Worm (Caenorhabditis elegans): ENCODE measurements around the gene ets-9.

ets-9 gene

DNA sequence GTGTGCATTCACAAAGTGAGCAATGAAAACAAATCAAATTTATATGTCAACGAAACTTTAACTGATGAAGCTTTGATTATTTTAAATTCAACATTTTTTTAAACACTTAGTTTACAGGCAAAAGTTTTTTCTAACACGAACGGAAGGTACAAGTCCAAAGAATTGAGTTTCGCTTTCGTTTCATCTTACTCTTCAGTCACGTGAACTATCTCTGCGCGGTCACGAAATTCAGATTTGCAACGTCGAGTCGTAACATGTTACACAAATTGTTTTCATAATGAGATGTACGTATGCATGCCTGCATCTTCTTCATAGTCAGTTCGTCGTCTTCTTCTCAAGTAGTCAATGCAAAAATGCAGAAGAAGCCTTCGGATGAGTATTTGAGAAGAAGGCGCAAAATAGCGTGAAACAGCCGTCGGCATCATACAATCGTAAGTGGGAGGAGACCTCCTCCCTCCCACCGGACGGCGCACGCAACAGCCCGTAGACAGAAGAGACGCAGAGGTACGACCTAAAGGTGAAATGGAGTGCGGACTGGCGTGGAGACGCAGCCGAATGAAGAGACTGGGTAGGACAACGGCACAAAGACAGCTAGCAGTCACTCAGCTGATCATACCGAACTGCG, 14.1 kb upstream of the ets-9 start, which contains the start of gene coel-1 (continued):
- no peak for TF ChIP-seq nhr-11 (tag; optimal IDR thresholded peaks at IDR 0.05)
- TF ChIP-seq hlh-17 (GFP tag; optimal IDR thresholded peaks at IDR 0.05; ENCODE audit: borderline replicate concordance) = no peak
- peak; percentile 27 for TF ChIP-seq nhr-19 (GFP tag; conservative IDR thresholded peaks at IDR 0.05)
- TF ChIP-seq lin-14 (GFP tag; optimal IDR thresholded peaks at IDR 0.05) = peak; percentile 82
- TF ChIP-seq C04F5.9 (tag; optimal IDR thresholded peaks at IDR 0.05) = no peak
- peak; percentile 75 for TF ChIP-seq blmp-1 (tag; optimal IDR thresholded peaks at IDR 0.05)
- peak; percentile 69 for TF ChIP-seq snu-23 (GFP tag; optimal IDR thresholded peaks at IDR 0.05)
- TF ChIP-seq nhr-47 (tag; optimal IDR thresholded peaks at IDR 0.05) = peak; percentile 58
- TF ChIP-seq fos-1 (tag; optimal IDR thresholded peaks at IDR 0.05) = no peak
- TF ChIP-seq lir-3 (tag; optimal IDR thresholded peaks at IDR 0.05; ENCODE audit: poor library complexity) = no peak
- no peak for TF ChIP-seq ces-1 (GFP tag; optimal IDR thresholded peaks at IDR 0.05)
- no peak for TF ChIP-seq nhr-84 (tag; optimal IDR thresholded peaks at IDR 0.05)
- no peak for TF ChIP-seq aly-2 (tag; optimal IDR thresholded peaks at IDR 0.05)
- peak in 1 of 2 experiments; percentile 37 for TF ChIP-seq ztf-11 (tag; optimal IDR thresholded peaks at IDR 0.05)
- no peak for TF ChIP-seq pag-3 (tag; optimal IDR thresholded peaks at IDR 0.05; ENCODE audit: borderline replicate concordance, insufficient read depth)
- peak; percentile 56 for TF ChIP-seq egl-13 (tag; optimal IDR thresholded peaks at IDR 0.05)
- no peak for TF ChIP-seq hpl-2 (GFP tag; optimal IDR thresholded peaks at IDR 0.05)
- TF ChIP-seq ztf-4 (tag; optimal IDR thresholded peaks at IDR 0.05) = no peak
- no peak for TF ChIP-seq alr-1 (tag; optimal IDR thresholded peaks at IDR 0.05; ENCODE audit: borderline replicate concordance)
- TF ChIP-seq nhr-28 (tag; optimal IDR thresholded peaks at IDR 0.05) = no peak
- no peak for TF ChIP-seq lin-15B (tag; optimal IDR thresholded peaks at IDR 0.05)
- no peak for TF ChIP-seq isw-1 (GFP tag; IDR thresholded peaks at IDR 0.05)
- no peak for TF ChIP-seq nhr-237 (tag; optimal IDR thresholded peaks at IDR 0.05)
- peak; percentile 11 for TF ChIP-seq nhr-90 (tag; optimal IDR thresholded peaks at IDR 0.05; ENCODE audit: poor library complexity)
- no peak for TF ChIP-seq aha-1 (tag; optimal IDR thresholded peaks at IDR 0.05)
- no peak for TF ChIP-seq nhr-77 (tag; optimal IDR thresholded peaks at IDR 0.05)
- peak; percentile 33 for TF ChIP-seq jun-1 (tag; optimal IDR thresholded peaks at IDR 0.05)
- TF ChIP-seq elt-3 (tag; optimal IDR thresholded peaks at IDR 0.05) = peak in 1 of 6 experiments; percentile 14
- no peak for TF ChIP-seq sptf-1 (tag; optimal IDR thresholded peaks at IDR 0.05)
- no peak for TF ChIP-seq C34B4.2 (tag; optimal IDR thresholded peaks at IDR 0.05)
- no peak for TF ChIP-seq mef-2 (tag; optimal IDR thresholded peaks at IDR 0.05)
- no peak for TF ChIP-seq pqm-1 (tag; optimal IDR thresholded peaks at IDR 0.05)

DNA sequence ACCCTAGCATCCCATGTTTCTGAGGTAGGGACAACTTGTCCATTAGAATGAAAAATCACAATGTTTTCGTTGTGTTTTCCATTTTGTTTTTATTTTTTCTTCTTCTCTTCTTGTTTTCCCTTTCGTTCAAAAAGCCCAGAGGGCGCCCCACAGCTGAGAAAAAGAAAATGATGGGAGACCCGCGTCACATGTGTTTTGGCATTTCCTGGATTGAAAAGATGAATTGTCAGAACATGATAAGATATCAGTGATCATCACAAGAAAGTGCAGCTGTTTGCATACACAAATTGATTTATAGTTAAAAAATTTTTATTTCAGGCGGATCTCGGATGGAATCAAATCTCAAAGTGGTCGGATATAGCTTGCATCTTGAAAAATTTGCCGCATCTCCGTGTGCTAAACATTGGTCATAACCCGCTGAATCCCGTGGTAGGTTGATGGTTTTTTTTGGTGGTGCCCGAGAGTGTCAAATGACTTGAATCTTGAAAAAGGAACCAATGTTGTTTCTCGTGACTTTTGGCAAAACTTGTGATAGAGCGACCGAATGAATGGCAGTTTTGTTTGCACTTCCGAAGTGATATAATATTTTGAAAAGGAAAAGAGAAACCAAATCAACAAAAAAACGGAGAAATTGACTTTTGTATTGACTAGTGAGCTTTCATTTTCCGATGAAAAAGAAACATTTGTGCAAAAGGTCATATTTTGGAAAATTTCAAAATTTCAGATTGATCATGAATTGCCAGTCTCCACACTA, 13.1 kb upstream of the ets-9 start:
- TF ChIP-seq grh-1 (GFP tag; IDR thresholded peaks at IDR 0.05) (no peak), zag-1 (tag; optimal IDR thresholded peaks at IDR 0.05) (no peak), nhr-71 (tag; optimal IDR thresholded peaks at IDR 0.05) (peak; percentile 71), elt-2 (tag; optimal IDR thresholded peaks at IDR 0.05) (peak; percentile 26), mdl-1 (tag; optimal IDR thresholded peaks at IDR 0.05) (peak in 1 of 2 experiments; percentile 38), blmp-1 (tag; optimal IDR thresholded peaks at IDR 0.05) (peak; percentile 89), nhr-20 (tag; optimal IDR thresholded peaks at IDR 0.05) (peak; percentile 46), F16B12.6 (tag; optimal IDR thresholded peaks at IDR 0.05) (no peak), mep-1 (tag; optimal IDR thresholded peaks at IDR 0.05) (peak; percentile 3), lin-14 (GFP tag; optimal IDR thresholded peaks at IDR 0.05) (peak; percentile 53), sup-37 (GFP tag; optimal IDR thresholded peaks at IDR 0.05) (no peak), lin-35 (GFP tag; optimal IDR thresholded peaks at IDR 0.05) (peak in 1 of 2 experiments; percentile 64), lin-39 (tag; optimal IDR thresholded peaks at IDR 0.05) (peak; percentile 35), skn-1 (tag; optimal IDR thresholded peaks at IDR 0.05) (no peak), xbp-1 (tag; optimal IDR thresholded peaks at IDR 0.05) (peak; percentile 2), rnt-1 (tag; optimal IDR thresholded peaks at IDR 0.05) (peak; percentile 45), nhr-85 (tag) (peak; percentile 38), lsy-2 (tag; optimal IDR thresholded peaks at IDR 0.05) (peak in 1 of 2 experiments; percentile 9), fkh-10 (GFP tag; optimal IDR thresholded peaks at IDR 0.05) (no peak), snu-23 (GFP tag; optimal IDR thresholded peaks at IDR 0.05) (peak; percentile 16)
